Fruit fly (Drosophila melanogaster): ENCODE results near the gene Or10a.

Gene Or10a

dm6 chrX:11384023-11384444, 33.2 kb downstream of the Or10a start (continued):
- TF ChIP-seq Oli (tag; optimal IDR thresholded peaks at IDR 0.05) (peak; percentile 60), CG33557 (GFP tag; optimal IDR thresholded peaks at IDR 0.05) (no peak), BEAF-32 (GFP tag; optimal IDR thresholded peaks at IDR 0.05) (no peak), CG2875 (GFP tag; optimal IDR thresholded peaks at IDR 0.05) (no peak), CG11504 (tag; optimal IDR thresholded peaks at IDR 0.05) (peak; percentile 76), dimm (GFP tag; IDR thresholded peaks at IDR 0.05) (peak; percentile 62; the same call in 1 of the 2 replicates), CG7357 (GFP tag; IDR thresholded peaks at IDR 0.05) (peak; percentile 42; the same call in 1 of the 3 replicates), zen2 (GFP tag; IDR thresholded peaks at IDR 0.05; ENCODE audit: partially characterized antibody) (no peak), Fer1 (GFP tag; optimal IDR thresholded peaks at IDR 0.05) (peak; percentile 87), Atf6 (GFP tag; IDR thresholded peaks at IDR 0.05) (peak; percentile 87), ab (GFP tag; optimal IDR thresholded peaks at IDR 0.05) (no peak), CG1832 (GFP tag; optimal IDR thresholded peaks at IDR 0.05) (no peak), Spps (tag; optimal IDR thresholded peaks at IDR 0.05) (no peak), CG14860 (GFP tag; IDR thresholded peaks at IDR 0.05; ENCODE audit: partially characterized antibody) (no peak), prd (optimal IDR thresholded peaks at IDR 0.05) (no peak), prd (GFP tag; IDR thresholded peaks at IDR 0.05) (peak; percentile 84), Hmx (GFP tag; optimal IDR thresholded peaks at IDR 0.05) (no peak), phol (tag; optimal IDR thresholded peaks at IDR 0.05) (peak; percentile 45), Hsf (GFP tag; optimal IDR thresholded peaks at IDR 0.05) (peak; percentile 61), ftz-f1 (GFP tag; optimal IDR thresholded peaks at IDR 0.05) (no peak), CG15011 (GFP tag; optimal IDR thresholded peaks at IDR 0.05) (peak; percentile 47), CG34376 (GFP tag; optimal IDR thresholded peaks at IDR 0.05) (peak; percentile 49), CG6683 (GFP tag; optimal IDR thresholded peaks at IDR 0.05) (peak; percentile 42), CG12219 (GFP tag; optimal IDR thresholded peaks at IDR 0.05) (peak; percentile 30), CG9215 (GFP tag; IDR thresholded peaks at IDR 0.05) (peak; percentile 77), aop (GFP tag; IDR thresholded peaks at IDR 0.05) (no peak), crol (GFP tag; IDR thresholded peaks at IDR 0.05) (no peak), sens (GFP tag) (peak; percentile 80), CG13894 (tag; optimal IDR thresholded peaks at IDR 0.05) (peak; percentile 81), bab2 (GFP tag; optimal IDR thresholded peaks at IDR 0.05) (peak; percentile 59), CG17912 (GFP tag; optimal IDR thresholded peaks at IDR 0.05) (no peak), CG10274 (GFP tag; optimal IDR thresholded peaks at IDR 0.05) (peak; percentile 21), HmgZ (tag; optimal IDR thresholded peaks at IDR 0.05) (peak; percentile 42), fd3F (GFP tag; optimal IDR thresholded peaks at IDR 0.05) (peak; percentile 73), Xrp1 (GFP tag; IDR thresholded peaks at IDR 0.05) (peak; percentile 69), CHES-1-like (GFP tag; optimal IDR thresholded peaks at IDR 0.05) (no peak), CG18476 (GFP tag; optimal IDR thresholded peaks at IDR 0.05) (peak; percentile 51), Rx (GFP tag; IDR thresholded peaks at IDR 0.05) (peak; percentile 52; the same call in 1 of the 2 replicates), slbo (GFP tag; IDR thresholded peaks at IDR 0.05) (peak; percentile 92), salm (tag; optimal IDR thresholded peaks at IDR 0.05) (no peak), Hr39 (optimal IDR thresholded peaks at IDR 0.05) (no peak), rib (GFP tag; IDR thresholded peaks at IDR 0.05) (peak; percentile 58; the same call in 1 of the 2 replicates), Ptx1 (GFP tag; IDR thresholded peaks at IDR 0.05) (peak; percentile 83), ash1 (GFP tag; optimal IDR thresholded peaks at IDR 0.05) (no peak), sens-2 (GFP tag; IDR thresholded peaks at IDR 0.05) (no peak), Awh (GFP tag; IDR thresholded peaks at IDR 0.05) (peak; percentile 49; the same call in 1 of the 2 replicates), ems (GFP tag; optimal IDR thresholded peaks at IDR 0.05) (peak; percentile 62), CG43689 (GFP tag; IDR thresholded peaks at IDR 0.05) (no peak), CG7987 (GFP tag; optimal IDR thresholded peaks at IDR 0.05) (no peak), CG4424 (GFP tag; optimal IDR thresholded peaks at IDR 0.05) (peak; percentile 41), Camta (GFP tag; optimal IDR thresholded peaks at IDR 0.05) (peak; percentile 29), inv (GFP tag; IDR thresholded peaks at IDR 0.05; ENCODE audit: partially characterized antibody) (no peak)
